Worm (Caenorhabditis elegans): ENCODE results near the gene sas-7.
A peak's percentile ranks its signal among the peaks of the same experiment; 100 is the strongest.

The sas-7 gene

ce11 chrIII:10338992-10339852 is 18.4 kb downstream of the sas-7 start:
- TF ChIP-seq unc-130 (tag; optimal IDR thresholded peaks at IDR 0.05) (no peak), elt-2 (tag; optimal IDR thresholded peaks at IDR 0.05) (no peak), nhr-84 (tag; optimal IDR thresholded peaks at IDR 0.05) (no peak), grh-1 (GFP tag; IDR thresholded peaks at IDR 0.05) (peak; percentile 12; the same call in 1 of the 2 replicates), ceh-88 (GFP tag; IDR thresholded peaks at IDR 0.05) (no peak), lin-39 (tag; optimal IDR thresholded peaks at IDR 0.05) (no peak), fkh-4 (tag; optimal IDR thresholded peaks at IDR 0.05; ENCODE audit: borderline replicate concordance) (no peak), hpl-2 (GFP tag; optimal IDR thresholded peaks at IDR 0.05) (no peak), sox-4 (tag; optimal IDR thresholded peaks at IDR 0.05) (no peak), nhr-77 (tag; optimal IDR thresholded peaks at IDR 0.05) (no peak), skn-1 (tag; optimal IDR thresholded peaks at IDR 0.05) (no peak), ztf-4 (tag; optimal IDR thresholded peaks at IDR 0.05) (no peak), Y116A8C.19 (tag; optimal IDR thresholded peaks at IDR 0.05; ENCODE audit: borderline replicate concordance) (no peak), sup-37 (GFP tag; optimal IDR thresholded peaks at IDR 0.05) (no peak), snpc-4 (tag; optimal IDR thresholded peaks at IDR 0.05) (no peak), fkh-8 (tag; optimal IDR thresholded peaks at IDR 0.05) (no peak), unc-30 (tag; optimal IDR thresholded peaks at IDR 0.05) (no peak), tbx-2 (tag; optimal IDR thresholded peaks at IDR 0.05) (no peak), ceh-63 (GFP tag; optimal IDR thresholded peaks at IDR 0.05) (no peak), unc-98 (GFP tag; IDR thresholded peaks at IDR 0.05) (no peak), egl-13 (tag; optimal IDR thresholded peaks at IDR 0.05) (no peak), blmp-1 (tag; optimal IDR thresholded peaks at IDR 0.05) (peak; percentile 25), nhr-76 (tag; optimal IDR thresholded peaks at IDR 0.05) (no peak), irx-1 (tag; optimal IDR thresholded peaks at IDR 0.05) (no peak), ama-1 (optimal IDR thresholded peaks at IDR 0.05) (no peak), pqm-1 (tag; optimal IDR thresholded peaks at IDR 0.05) (no peak), zag-1 (tag; optimal IDR thresholded peaks at IDR 0.05) (no peak), pag-3 (tag; optimal IDR thresholded peaks at IDR 0.05; ENCODE audit: borderline replicate concordance, insufficient read depth) (no peak), xbp-1 (tag; optimal IDR thresholded peaks at IDR 0.05) (no peak), unc-62 (GFP tag; optimal IDR thresholded peaks at IDR 0.05) (no peak), lin-13 (GFP tag; optimal IDR thresholded peaks at IDR 0.05) (no peak), nhr-12 (tag; optimal IDR thresholded peaks at IDR 0.05) (no peak), ces-1 (GFP tag; optimal IDR thresholded peaks at IDR 0.05) (no peak), pax-3 (tag; optimal IDR thresholded peaks at IDR 0.05) (no peak), egl-27 (tag; optimal IDR thresholded peaks at IDR 0.05) (no peak), lin-14 (GFP tag; optimal IDR thresholded peaks at IDR 0.05) (peak; percentile 53), efl-3 (GFP tag; optimal IDR thresholded peaks at IDR 0.05) (no peak), elt-3 (tag; optimal IDR thresholded peaks at IDR 0.05) (peak in 1 of 6 experiments; percentile 67), nhr-11 (tag; optimal IDR thresholded peaks at IDR 0.05) (no peak), ceh-90 (tag; optimal IDR thresholded peaks at IDR 0.05) (no peak), lir-3 (tag; optimal IDR thresholded peaks at IDR 0.05; ENCODE audit: poor library complexity) (no peak), dpl-1 (GFP tag; optimal IDR thresholded peaks at IDR 0.05) (no peak), lin-15B (tag; optimal IDR thresholded peaks at IDR 0.05) (no peak), nhr-28 (tag; optimal IDR thresholded peaks at IDR 0.05) (no peak), aly-2 (tag; optimal IDR thresholded peaks at IDR 0.05) (no peak), tlp-1 (tag; optimal IDR thresholded peaks at IDR 0.05) (no peak), swsn-7 (tag; optimal IDR thresholded peaks at IDR 0.05) (no peak), vab-15 (tag; optimal IDR thresholded peaks at IDR 0.05) (no peak), mdl-1 (tag; optimal IDR thresholded peaks at IDR 0.05) (no peak), jun-1 (tag; optimal IDR thresholded peaks at IDR 0.05) (no peak), efl-1 (optimal IDR thresholded peaks at IDR 0.05) (no peak), efl-1 (GFP tag; optimal IDR thresholded peaks at IDR 0.05 in 1 of 2) (peak in 1 of 2 experiments; percentile 4)
